Worm (Caenorhabditis elegans): Measurements from ENCODE around the gene gna-1.
A peak's percentile ranks its signal among the peaks of the same experiment; 100 is the strongest.

Gene gna-1

DNA sequence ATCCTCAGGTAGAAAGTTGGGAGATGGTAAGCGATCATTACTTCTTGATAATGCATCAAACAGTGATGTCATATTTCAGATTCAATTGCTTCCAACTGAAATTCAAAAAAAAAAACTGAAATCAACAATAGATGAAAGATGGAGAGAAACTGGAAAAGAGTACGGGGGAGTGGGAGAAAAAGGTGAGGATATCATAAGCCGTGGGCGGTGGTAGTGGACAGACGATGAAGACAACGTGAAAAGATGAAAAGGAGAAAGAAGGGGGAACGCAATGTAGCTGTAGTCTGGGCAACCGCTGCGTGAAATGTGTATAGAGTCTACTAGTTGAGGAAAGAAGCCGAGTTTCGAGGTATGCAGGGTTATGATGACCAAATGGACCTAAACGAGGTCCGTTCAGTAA, 12.7 kb downstream of the gna-1 start, which contains the start of gene che-12 (continued):
- TF ChIP-seq tbp1 (GFP tag; optimal IDR thresholded peaks at IDR 0.05) (no peak), attf-5 (GFP tag; optimal IDR thresholded peaks at IDR 0.05) (no peak), lin-40 (tag; optimal IDR thresholded peaks at IDR 0.05) (no peak), sea-2 (GFP tag; IDR thresholded peaks at IDR 0.05) (no peak), bed-1 (GFP tag; IDR thresholded peaks at IDR 0.05) (no peak), ceh-91 (GFP tag; IDR thresholded peaks at IDR 0.05) (no peak)

DNA sequence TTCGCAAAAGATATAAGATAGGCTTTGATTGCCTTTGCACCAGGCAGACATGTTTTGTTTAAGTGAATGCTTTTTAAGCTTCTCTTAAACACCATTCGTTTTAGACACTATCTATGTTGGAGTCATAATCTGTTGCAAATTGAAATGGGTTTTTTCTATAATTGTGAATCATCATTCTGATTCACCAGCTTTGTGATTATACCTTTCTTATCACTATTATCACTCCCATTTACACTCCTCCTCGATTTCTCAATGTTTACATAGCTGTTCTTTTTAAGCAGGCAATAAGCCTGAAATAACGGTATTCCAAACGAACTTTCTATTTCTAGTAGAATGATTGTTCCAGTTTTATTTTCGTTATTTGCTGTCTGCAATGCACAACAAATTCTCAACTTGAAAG, 22.9 kb downstream of the gna-1 start, which contains the start of gene B0024.4:
Gene B0024.4 (plus strand): TSS at position 301 of the 400 bp plus-strand sequence.
- TF ChIP-seq xnd-1 (tag; optimal IDR thresholded peaks at IDR 0.05) (no peak), ceh-79 (tag; optimal IDR thresholded peaks at IDR 0.05) (no peak), F57A8.1 (GFP tag; optimal IDR thresholded peaks at IDR 0.05) (no peak), B0336.3 (GFP tag; IDR thresholded peaks at IDR 0.05) (no peak), egl-44 (GFP tag; IDR thresholded peaks at IDR 0.05) (no peak), ccch-3 (GFP tag; optimal IDR thresholded peaks at IDR 0.05) (no peak), tbp1 (GFP tag; optimal IDR thresholded peaks at IDR 0.05) (no peak), ztf-6 (GFP tag; IDR thresholded peaks at IDR 0.05) (no peak), B0019.2 (GFP tag; conservative IDR thresholded peaks at IDR 0.05) (no peak), D2030.7 (GFP tag; IDR thresholded peaks at IDR 0.05) (no peak), mcd-1 (GFP tag; IDR thresholded peaks at IDR 0.05) (no peak), Y53G8AR.9 (GFP tag; conservative IDR thresholded peaks at IDR 0.05) (no peak), ama-1 (optimal IDR thresholded peaks at IDR 0.05) (no peak), ama-1 (GFP tag; optimal IDR thresholded peaks at IDR 0.05) (no peak), sdz-38 (tag; optimal IDR thresholded peaks at IDR 0.05) (no peak), Y67H2A.10 (GFP tag; conservative IDR thresholded peaks at IDR 0.05) (no peak), ztf-28 (GFP tag; IDR thresholded peaks at IDR 0.05) (no peak), ztf-22 (GFP tag; optimal IDR thresholded peaks at IDR 0.05) (no peak)

DNA sequence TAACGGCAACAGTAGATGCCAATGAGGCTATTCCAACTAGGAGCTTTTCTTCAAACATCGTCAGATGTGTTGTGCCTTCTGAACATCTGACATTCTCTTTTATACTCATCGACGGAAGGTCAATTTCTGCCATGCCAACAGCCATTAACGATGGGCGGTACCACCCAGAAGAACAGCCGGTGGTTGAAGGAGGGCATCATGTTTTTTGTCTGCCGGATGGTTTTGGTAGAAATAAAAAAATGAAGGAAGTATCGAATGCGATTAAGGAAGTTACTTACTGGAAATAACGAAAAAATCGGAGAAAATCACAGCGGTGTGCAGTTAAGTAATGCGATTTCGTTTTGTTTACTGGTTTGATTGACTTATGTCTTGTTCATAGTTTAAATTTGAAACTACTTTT, 25.4 kb downstream of the gna-1 start, which contains the start of gene col-150:
Gene col-150 (minus strand): TSS at position 101 of the 400 bp plus-strand sequence.
- TF ChIP-seq ceh-91 (GFP tag; IDR thresholded peaks at IDR 0.05) (no peak), zfh-2 (GFP tag; conservative IDR thresholded peaks at IDR 0.05) (no peak), ztf-22 (GFP tag; optimal IDR thresholded peaks at IDR 0.05) (no peak)

- TF ChIP-seq F57C9.4 (tag; optimal IDR thresholded peaks at IDR 0.05): no peak
- TF ChIP-seq ceh-100 (GFP tag; IDR thresholded peaks at IDR 0.05): no peak
- TF ChIP-seq Y67H2A.10 (GFP tag; conservative IDR thresholded peaks at IDR 0.05): no peak
- no peak for TF ChIP-seq snpc-1.1 (tag; optimal IDR thresholded peaks at IDR 0.05; ENCODE audit: insufficient read depth)
- TF ChIP-seq tbp1 (GFP tag; optimal IDR thresholded peaks at IDR 0.05): no peak
- TF ChIP-seq nhr-80 (tag; optimal IDR thresholded peaks at IDR 0.05): peak; percentile 32
- no peak for TF ChIP-seq nfya-2 (GFP tag; IDR thresholded peaks at IDR 0.05)
- TF ChIP-seq F49E8.2 (tag; optimal IDR thresholded peaks at IDR 0.05; ENCODE audit: insufficient read depth): no peak
- no peak for TF ChIP-seq ztf-22 (GFP tag; optimal IDR thresholded peaks at IDR 0.05)
Measured at ce11 chrV:10292819-10293357, 27.1 kb downstream of the gna-1 start, which contains the start of gene col-149. TSS of gene col-149 (minus strand) at chrV:10292869.

ce11 chrV:10291848-10292247, 28.1 kb downstream of the gna-1 start:
- TF ChIP-seq hmg-1.2 (GFP tag; IDR thresholded peaks at IDR 0.05): no peak
- no peak for TF ChIP-seq nfyb-1 (GFP tag; IDR thresholded peaks at IDR 0.05)
- no peak for TF ChIP-seq K11D2.4 (GFP tag; IDR thresholded peaks at IDR 0.05)
- no peak for TF ChIP-seq attf-3 (GFP tag; conservative IDR thresholded peaks at IDR 0.05)
- no peak for TF ChIP-seq C17E4.6 (GFP tag; IDR thresholded peaks at IDR 0.05)
- no peak for TF ChIP-seq T26A5.8 (tag; optimal IDR thresholded peaks at IDR 0.05)
- TF ChIP-seq attf-5 (GFP tag; optimal IDR thresholded peaks at IDR 0.05): no peak
- no peak for TF ChIP-seq madf-6 (GFP tag; IDR thresholded peaks at IDR 0.05)
